Fruit fly (Drosophila melanogaster) whole organism, embryonic: ENCODE results near the gene CG4017.
A peak's percentile ranks its signal among the peaks of the same experiment; 100 is the strongest.

Source experiments
- Antp ChIP-seq: fragments of 200-800 bp; sonication (Bioruptor generic); optimal IDR thresholded peaks from 3 replicates; lab custom pipeline; 2016; ENCODE audit warnings: missing biosample characterization, missing genetic modification characterization
- CG10543 ChIP-seq: fragments of 200-800 bp; sonication (Bioruptor generic); optimal IDR thresholded peaks from 3 replicates; lab custom pipeline; 2017; ENCODE audit warnings: missing biosample characterization, mild to moderate bottlenecking, missing genetic modification characterization, moderate library complexity
- CG12071 ChIP-seq: fragments of 200-800 bp; sonication (Bioruptor generic); optimal IDR thresholded peaks from 3 replicates; lab custom pipeline; 2018; ENCODE audit warnings: missing biosample characterization, mild to moderate bottlenecking, missing genetic modification characterization
- CG12744 ChIP-seq: fragments of 200-800 bp; sonication (Bioruptor generic); optimal IDR thresholded peaks from 2 replicates; lab custom pipeline; 2016; ENCODE audit warnings: missing biosample characterization, missing genetic modification characterization
- CG14014 ChIP-seq: fragments of 200-800 bp; sonication (Bioruptor generic); IDR thresholded peaks from 2 replicates; pipeline ENCODE4 v1.3.6; 2022; ENCODE audit warnings: missing biosample characterization, missing genetic modification characterization
- CG16779 ChIP-seq: fragments of 200-800 bp; sonication (Bioruptor generic); IDR thresholded peaks from 2 replicates; pipeline ENCODE4 v1.3.6; 2022; ENCODE audit warnings: missing biosample characterization, missing genetic modification characterization
- CG2712 ChIP-seq: fragments of 200-800 bp; optimal IDR thresholded peaks from 3 replicates; lab custom pipeline; 2019; ENCODE audit warnings: missing biosample characterization, mild to moderate bottlenecking, missing genetic modification characterization, moderate library complexity
- CG42726 ChIP-seq: fragments of 200-800 bp; sonication (Bioruptor generic); IDR thresholded peaks from 2 replicates; pipeline ENCODE4 v1.3.6; 2022; ENCODE audit warnings: missing biosample characterization, missing genetic modification characterization; ENCODE audit not compliant: partially characterized antibody
- CG7372 ChIP-seq: fragments of 200-800 bp; sonication (Bioruptor generic); IDR thresholded peaks from 2 replicates; pipeline ENCODE4 v1.3.6; 2022; ENCODE audit warnings: missing biosample characterization, missing genetic modification characterization
- CkIIα-i1 ChIP-seq: fragments of 200-800 bp; sonication (Bioruptor generic); IDR thresholded peaks from 2 replicates; pipeline ENCODE4 v1.3.6; 2022; ENCODE audit warnings: missing biosample characterization, missing genetic modification characterization
- D ChIP-seq, 2 experiments: fragments of 200-800 bp in 1 of 2; fragments of >200 bp in 1 of 2; sonication (Bioruptor generic) in 1 of 2; optimal IDR thresholded peaks; 2 replicates in 1 of 2; 3 replicates in 1 of 2; lab custom pipeline; 2017; ENCODE audit warnings: mild to moderate bottlenecking in 1 of 2, missing biosample characterization in 1 of 2, missing genetic modification characterization in 1 of 2, missing genetic modification reagents in 1 of 2
- D19B ChIP-seq: fragments of 200-800 bp; sonication (Bioruptor generic); optimal IDR thresholded peaks from 2 replicates; lab custom pipeline; 2017; ENCODE audit warnings: missing biosample characterization, mild to moderate bottlenecking, missing genetic modification characterization
- Doc3 ChIP-seq: fragments of 200-800 bp; sonication (Bioruptor generic); IDR thresholded peaks from 3 replicates; pipeline ENCODE4 v1.3.6; 2022; ENCODE audit warnings: missing biosample characterization, missing genetic modification characterization; ENCODE audit not compliant: partially characterized antibody
- H15 ChIP-seq: fragments of 200-800 bp; sonication (Bioruptor generic); IDR thresholded peaks from 3 replicates; pipeline ENCODE4 v1.3.6; 2022; ENCODE audit warnings: missing biosample characterization, missing genetic modification characterization
- Max ChIP-seq: fragments of 200-800 bp; sonication (Bioruptor generic); optimal IDR thresholded peaks from 2 replicates; lab custom pipeline; 2016; ENCODE audit warnings: missing biosample characterization, mild to moderate bottlenecking, missing genetic modification characterization
- Med ChIP-seq: fragments of 200-800 bp; sonication (Bioruptor generic); peaks from one replicate; lab custom pipeline; 2016; ENCODE audit warnings: missing biosample characterization, missing genetic modification characterization, mild to moderate bottlenecking, inconsistent platforms, moderate library complexity
- NC2β ChIP-seq: fragments of 200-800 bp; sonication (Bioruptor generic); optimal IDR thresholded peaks from 2 replicates; lab custom pipeline; 2016; ENCODE audit warnings: missing biosample characterization, missing genetic modification characterization
- NK7.1 ChIP-seq: fragments of 200-800 bp; sonication (Bioruptor generic); optimal IDR thresholded peaks from 3 replicates; lab custom pipeline; 2016; ENCODE audit warnings: missing biosample characterization, missing genetic modification characterization
- Ravus ChIP-seq: fragments of 200-800 bp; sonication (Bioruptor generic); IDR thresholded peaks from 2 replicates; pipeline ENCODE4 v1.3.6; 2022; ENCODE audit warnings: missing biosample characterization, missing genetic modification characterization
- Stat92E ChIP-seq, 3 experiments: fragments of >200 bp in 2 of 3; fragments of 200-800 bp in 1 of 3; sonication (Bioruptor generic) in 1 of 3; optimal IDR thresholded peaks; 2 replicates each; lab custom pipeline; 2017 to 2019; ENCODE audit warnings: missing biosample characterization in 3 of 3, missing genetic modification characterization in 3 of 3, mild to moderate bottlenecking in 1 of 3, moderate library complexity in 1 of 3
- bsh ChIP-seq, 2 experiments: fragments of 200-800 bp; sonication (Bioruptor generic); optimal IDR thresholded peaks; 2 replicates each; lab custom pipeline; 2017 to 2018; ENCODE audit warnings: mild to moderate bottlenecking in 2 of 2, missing biosample characterization in 2 of 2, missing genetic modification characterization in 2 of 2, moderate library complexity in 1 of 2
- croc ChIP-seq: fragments of 200-800 bp; sonication (Bioruptor generic); conservative IDR thresholded peaks from 3 replicates; pipeline ENCODE4 v1.3.6; 2022; ENCODE audit warnings: missing biosample characterization, missing genetic modification characterization
- da ChIP-seq: fragments of 200-800 bp; sonication (Bioruptor generic); optimal IDR thresholded peaks from 2 replicates; lab custom pipeline; 2016; ENCODE audit warnings: missing biosample characterization, missing genetic modification characterization
- fd64A ChIP-seq: fragments of 200-800 bp; sonication (Bioruptor generic); optimal IDR thresholded peaks from 3 replicates; lab custom pipeline; 2018; ENCODE audit warnings: missing biosample characterization, mild to moderate bottlenecking, missing genetic modification characterization
- fd96Cb ChIP-seq: fragments of 200-800 bp; sonication (Bioruptor generic); optimal IDR thresholded peaks from 2 replicates; lab custom pipeline; 2018; ENCODE audit warnings: missing biosample characterization, mild to moderate bottlenecking, missing genetic modification characterization, moderate library complexity
- gce ChIP-seq: fragments of 200-800 bp; sonication (Bioruptor generic); IDR thresholded peaks from 3 replicates; pipeline ENCODE4 v1.3.6; 2022; ENCODE audit warnings: missing biosample characterization, missing genetic modification characterization
- gcm ChIP-seq: fragments of 200-800 bp; sonication (Bioruptor generic); optimal IDR thresholded peaks from 2 replicates; lab custom pipeline; 2019; ENCODE audit warnings: missing biosample characterization, mild to moderate bottlenecking, missing genetic modification characterization, moderate library complexity
- grn ChIP-seq: fragments of 200-800 bp; sonication (Bioruptor generic); optimal IDR thresholded peaks from 3 replicates; lab custom pipeline; 2017; ENCODE audit warnings: missing biosample characterization, missing genetic modification characterization
- klu ChIP-seq: fragments of 200-800 bp; sonication (Bioruptor generic); IDR thresholded peaks from 2 replicates; pipeline ENCODE4 v1.3.6; 2022; ENCODE audit warnings: missing biosample characterization, missing genetic modification characterization
- odd ChIP-seq: fragments of 200-800 bp; sonication (Bioruptor generic); optimal IDR thresholded peaks from 2 replicates; lab custom pipeline; 2017; ENCODE audit warnings: missing biosample characterization, mild to moderate bottlenecking, missing genetic modification characterization
- repo ChIP-seq: fragments of 200-800 bp; sonication (Bioruptor generic); optimal IDR thresholded peaks from 2 replicates; lab custom pipeline; 2016; ENCODE audit warnings: missing biosample characterization, missing genetic modification characterization
- salm ChIP-seq: fragments of 200-800 bp; sonication (Bioruptor generic); optimal IDR thresholded peaks from 2 replicates; lab custom pipeline; 2018; ENCODE audit warnings: missing biosample characterization, mild to moderate bottlenecking, missing genetic modification characterization
- sd ChIP-seq: fragments of 200-800 bp; sonication (Bioruptor generic); optimal IDR thresholded peaks from 3 replicates; lab custom pipeline; 2018; ENCODE audit warnings: missing biosample characterization, mild to moderate bottlenecking, missing genetic modification characterization, moderate library complexity
- sens ChIP-seq: fragments of 200-800 bp; sonication (Bioruptor generic); peaks from one replicate; lab custom pipeline; 2016; ENCODE audit warnings: missing biosample characterization, missing genetic modification characterization
- stwl ChIP-seq: fragments of 200-800 bp; sonication (Bioruptor generic); optimal IDR thresholded peaks from 3 replicates; lab custom pipeline; 2018; ENCODE audit warnings: missing biosample characterization, mild to moderate bottlenecking, missing genetic modification characterization, moderate library complexity
- twi ChIP-seq: fragments of 200-800 bp; optimal IDR thresholded peaks from 2 replicates; lab custom pipeline; 2019; ENCODE audit warnings: missing biosample characterization, mild to moderate bottlenecking, missing genetic modification characterization, moderate library complexity
- unc-4 ChIP-seq: fragments of 200-800 bp; sonication (Bioruptor generic); IDR thresholded peaks from 2 replicates; pipeline ENCODE4 v1.3.6; 2022; ENCODE audit warnings: missing biosample characterization, missing genetic modification characterization; ENCODE audit not compliant: partially characterized antibody
- wor ChIP-seq: fragments of 200-800 bp; sonication (Bioruptor generic); IDR thresholded peaks from 2 replicates; pipeline ENCODE4 v1.3.6; 2022; ENCODE audit warnings: missing biosample characterization, missing genetic modification characterization
- zen ChIP-seq: fragments of 200-800 bp; sonication (Bioruptor generic); optimal IDR thresholded peaks from 3 replicates; lab custom pipeline; 2018; ENCODE audit warnings: missing biosample characterization, mild to moderate bottlenecking, missing genetic modification characterization, moderate library complexity

The CG4017 gene

DNA sequence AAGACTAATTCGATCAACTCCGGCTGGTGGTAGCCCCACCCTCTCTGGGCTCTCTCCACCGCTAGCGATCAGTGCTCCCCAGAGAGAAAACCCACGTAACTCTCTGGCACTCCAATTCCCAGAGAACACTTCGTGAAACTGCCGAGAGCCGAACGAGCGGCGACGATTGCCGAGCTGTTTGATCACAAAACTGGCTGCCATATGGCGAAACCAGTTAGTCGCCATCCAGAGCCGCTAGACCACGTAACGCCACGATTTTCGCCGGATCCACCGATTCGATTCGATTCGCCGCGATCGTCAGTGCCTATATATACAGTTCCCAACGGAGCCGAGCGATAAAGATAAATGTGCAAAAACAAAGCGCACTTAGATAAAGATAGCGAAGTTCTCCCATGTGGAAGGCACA, 15.3 kb downstream of the CG4017 start, which contains the start of gene IP3K1 (continued):
- TF ChIP-seq twi (peak; percentile 63), CG12744 (peak; percentile 16), CG12071 (GFP tag; lab: Kevin White, UChicago) (peak; percentile 63), repo (GFP tag; lab: Kevin White, UChicago) (no peak), Max (GFP tag; lab: Kevin White, UChicago) (no peak), klu (no peak), wor (no peak), salm (peak; percentile 43), gce (GFP tag; lab: Robert Waterston, UW) (no peak; the same call in 2 of the 3 replicates), Doc3 (GFP tag; lab: Robert Waterston, UW) (no peak), D (optimal IDR thresholded peaks at IDR 0.05; lab: Kevin White, UChicago) (no peak), D (GFP tag; optimal IDR thresholded peaks at IDR 0.05; lab: Kevin White, UChicago) (no peak), NK7.1 (GFP tag; lab: Kevin White, UChicago) (peak; percentile 29), Ravus (GFP tag; lab: Robert Waterston, UW) (no peak), D19B (no peak), CG10543 (GFP tag; lab: Kevin White, UChicago) (peak; percentile 85), odd (GFP tag; lab: Kevin White, UChicago) (peak; percentile 59), NC2β (GFP tag; lab: Kevin White, UChicago) (peak; percentile 16), CG2712 (tag; lab: Kevin White, UChicago) (peak; percentile 27), H15 (no peak), CG16779 (GFP tag; lab: Robert Waterston, UW) (peak; percentile 48; the same call in 1 of the 2 replicates), CkIIα-i1 (GFP tag; lab: Robert Waterston, UW) (no peak), zen (no peak), grn (peak; percentile 60), gcm (GFP tag; lab: Kevin White, UChicago) (peak; percentile 59), croc (no peak), bsh (GFP tag; optimal IDR thresholded peaks at IDR 0.05; lab: Kevin White, UChicago) (peak in 1 of 2 experiments; percentile 25), Stat92E (GFP tag; optimal IDR thresholded peaks at IDR 0.05; lab: Kevin White, UChicago) (peak in 1 of 3 experiments; percentile 65), fd96Cb (tag; lab: Kevin White, UChicago) (no peak), unc-4 (peak; percentile 60), CG42726 (GFP tag; lab: Robert Waterston, UW) (peak; percentile 85), Antp (peak; percentile 24), fd64A (GFP tag; lab: Kevin White, UChicago) (peak; percentile 67), CG7372 (GFP tag; lab: Robert Waterston, UW) (no peak)

DNA sequence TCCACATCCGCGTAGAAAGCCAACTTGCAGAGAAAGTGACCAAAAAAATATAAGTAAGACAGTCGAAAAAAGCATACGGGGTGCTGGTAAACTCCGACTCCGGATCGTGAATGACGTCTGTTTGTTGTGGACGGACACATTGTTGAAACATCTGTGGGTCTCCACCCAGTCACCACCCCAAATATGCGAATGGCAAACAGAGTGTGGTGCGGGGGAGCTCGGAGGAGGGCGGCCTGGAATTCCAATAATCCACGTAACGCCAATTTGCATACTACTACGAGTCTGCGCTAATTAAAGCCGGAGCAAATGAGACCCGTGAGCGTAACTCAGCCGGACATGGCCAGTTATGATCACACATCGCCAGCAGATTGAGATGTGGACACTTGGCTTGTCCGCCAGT, 16.3 kb downstream of the CG4017 start:
- TF ChIP-seq stwl (tag; lab: Kevin White, UChicago) (no peak), fd96Cb (tag; lab: Kevin White, UChicago) (no peak), CG42726 (GFP tag; lab: Robert Waterston, UW) (0 out of 2 replicates have a peak, but pooled peaks have one; percentile 13), sd (peak; percentile 79), Med (GFP tag; lab: Kevin White, UChicago) (peak; percentile 4), da (GFP tag; lab: Kevin White, UChicago) (no peak)

DNA sequence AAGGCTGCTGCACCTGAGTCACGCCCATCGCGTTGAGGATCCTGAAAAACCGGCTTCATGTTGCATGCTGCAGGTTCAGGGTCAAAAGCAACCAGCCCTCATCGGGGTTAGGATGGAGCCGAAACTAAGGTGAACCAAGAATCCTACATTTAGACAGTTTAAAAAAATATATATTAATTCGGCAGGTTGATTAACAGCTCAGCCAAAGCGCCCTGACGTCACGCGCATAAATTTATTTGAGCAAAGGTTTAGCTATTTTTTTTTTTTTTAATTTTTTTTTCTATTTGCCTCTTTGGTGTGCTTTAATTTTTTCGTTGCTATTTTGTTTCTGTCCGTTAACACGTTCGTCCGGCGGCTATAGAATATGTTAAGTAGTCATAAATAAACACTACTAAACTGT, 17.6 kb downstream of the CG4017 start:
- TF ChIP-seq sens (GFP tag; lab: Kevin White, UChicago) = peak; percentile 4
- no peak for TF ChIP-seq CG14014
